Fruit fly (Drosophila melanogaster): ENCODE data around the gene Rhau.

Gene Rhau

dm6 chr2L:20759809-20760485, 2.2 kb upstream of the Rhau start (continued):
- no peak for TF ChIP-seq z (GFP tag; IDR thresholded peaks at IDR 0.05)
- TF ChIP-seq CTCF (GFP tag; optimal IDR thresholded peaks at IDR 0.05) = no peak
- peak; percentile 8 for TF ChIP-seq nau (GFP tag; optimal IDR thresholded peaks at IDR 0.05)
- TF ChIP-seq Hand (GFP tag; optimal IDR thresholded peaks at IDR 0.05) = peak; percentile 36
- TF ChIP-seq CG18262 (tag; optimal IDR thresholded peaks at IDR 0.05) = peak; percentile 64
- peak; percentile 19 for TF ChIP-seq CG13296 (GFP tag; optimal IDR thresholded peaks at IDR 0.05)
- TF ChIP-seq pfk (GFP tag; optimal IDR thresholded peaks at IDR 0.05) = no peak
- no peak for TF ChIP-seq CG4707 (GFP tag; optimal IDR thresholded peaks at IDR 0.05)
- no peak for TF ChIP-seq MBD-R2 (GFP tag; IDR thresholded peaks at IDR 0.05)
- TF ChIP-seq az2 (GFP tag; optimal IDR thresholded peaks at IDR 0.05) = no peak
- no peak for TF ChIP-seq CG14441 (GFP tag; IDR thresholded peaks at IDR 0.05)
- peak; percentile 14 for TF ChIP-seq zfh2 (GFP tag; optimal IDR thresholded peaks at IDR 0.05)
- 0 out of 3 replicates have a peak, but pooled peaks have one; percentile 25 for TF ChIP-seq jigr1 (GFP tag; IDR thresholded peaks at IDR 0.05)
- no peak for TF ChIP-seq CG6854 (GFP tag; optimal IDR thresholded peaks at IDR 0.05)
- 0 out of 3 replicates have a peak, but pooled peaks have one; percentile 34 for TF ChIP-seq CG2199 (GFP tag; IDR thresholded peaks at IDR 0.05)
- TF ChIP-seq eve (GFP tag; optimal IDR thresholded peaks at IDR 0.05) = no peak
- TF ChIP-seq dm (GFP tag; optimal IDR thresholded peaks at IDR 0.05) = no peak
- TF ChIP-seq cg (GFP tag; optimal IDR thresholded peaks at IDR 0.05) = no peak
- TF ChIP-seq CG15479 (GFP tag; optimal IDR thresholded peaks at IDR 0.05) = no peak
- no peak for TF ChIP-seq Myb (GFP tag; optimal IDR thresholded peaks at IDR 0.05)
- no peak for TF ChIP-seq gt (GFP tag; IDR thresholded peaks at IDR 0.05)
- no peak for TF ChIP-seq sc (optimal IDR thresholded peaks at IDR 0.05)
- peak; percentile 4 for TF ChIP-seq sc (GFP tag; optimal IDR thresholded peaks at IDR 0.05)
- no peak for TF ChIP-seq CG12236 (GFP tag; optimal IDR thresholded peaks at IDR 0.05)
- TF ChIP-seq CG9876 (GFP tag; optimal IDR thresholded peaks at IDR 0.05) = no peak
- peak; percentile 12 for TF ChIP-seq CG11723 (GFP tag; optimal IDR thresholded peaks at IDR 0.05)
- peak; percentile 54 for TF ChIP-seq CG8388 (GFP tag; optimal IDR thresholded peaks at IDR 0.05)
- 0 out of 2 replicates have a peak, but pooled peaks have one; percentile 8 for TF ChIP-seq E2f1 (GFP tag; IDR thresholded peaks at IDR 0.05)
- no peak for TF ChIP-seq Dref (GFP tag; IDR thresholded peaks at IDR 0.05)
- TF ChIP-seq dati (GFP tag; IDR thresholded peaks at IDR 0.05) = no peak
- TF ChIP-seq CG12155 (GFP tag; optimal IDR thresholded peaks at IDR 0.05) = no peak
- no peak for TF ChIP-seq Spps (tag; optimal IDR thresholded peaks at IDR 0.05)
- TF ChIP-seq tx (GFP tag; optimal IDR thresholded peaks at IDR 0.05) = no peak
- TF ChIP-seq CG1603 (tag; optimal IDR thresholded peaks at IDR 0.05) = no peak
- TF ChIP-seq CG2202 (tag; optimal IDR thresholded peaks at IDR 0.05) = no peak
- TF ChIP-seq Neu2 (GFP tag; optimal IDR thresholded peaks at IDR 0.05; ENCODE audit: borderline replicate concordance) = no peak
- no peak for TF ChIP-seq E2f2 (GFP tag; IDR thresholded peaks at IDR 0.05)
- TF ChIP-seq otp (GFP tag; IDR thresholded peaks at IDR 0.05) = 0 out of 3 replicates have a peak, but pooled peaks have one; percentile 44
- TF ChIP-seq CG17568 (GFP tag; optimal IDR thresholded peaks at IDR 0.05) = no peak
- no peak for TF ChIP-seq Stat92E (GFP tag; optimal IDR thresholded peaks at IDR 0.05)
- TF ChIP-seq Dip2 (GFP tag; IDR thresholded peaks at IDR 0.05) = no peak
- no peak for TF ChIP-seq vfl (GFP tag; optimal IDR thresholded peaks at IDR 0.05)
- TF ChIP-seq NFAT (GFP tag; IDR thresholded peaks at IDR 0.05) = no peak
- peak; percentile 13 for TF ChIP-seq Nf-YC (tag; optimal IDR thresholded peaks at IDR 0.05)
- TF ChIP-seq ind (GFP tag; optimal IDR thresholded peaks at IDR 0.05) = peak; percentile 26
- TF ChIP-seq seq (GFP tag; IDR thresholded peaks at IDR 0.05) = peak; percentile 46
- no peak for TF ChIP-seq CG14050 (GFP tag; IDR thresholded peaks at IDR 0.05)
- peak; percentile 27 for TF ChIP-seq Nf-YB (GFP tag; optimal IDR thresholded peaks at IDR 0.05)
- TF ChIP-seq nerfin-2 (GFP tag; IDR thresholded peaks at IDR 0.05; ENCODE audit: partially characterized antibody) = no peak
- peak; percentile 37 for TF ChIP-seq CG17829 (tag; optimal IDR thresholded peaks at IDR 0.05)
- peak; percentile 43 for TF ChIP-seq D19A (tag; optimal IDR thresholded peaks at IDR 0.05)

All from whole organism, embryonic.